Worm (Caenorhabditis elegans): ENCODE results near the gene grl-30.
A peak's percentile ranks its signal among the peaks of the same experiment; 100 is the strongest.

Gene grl-30

DNA sequence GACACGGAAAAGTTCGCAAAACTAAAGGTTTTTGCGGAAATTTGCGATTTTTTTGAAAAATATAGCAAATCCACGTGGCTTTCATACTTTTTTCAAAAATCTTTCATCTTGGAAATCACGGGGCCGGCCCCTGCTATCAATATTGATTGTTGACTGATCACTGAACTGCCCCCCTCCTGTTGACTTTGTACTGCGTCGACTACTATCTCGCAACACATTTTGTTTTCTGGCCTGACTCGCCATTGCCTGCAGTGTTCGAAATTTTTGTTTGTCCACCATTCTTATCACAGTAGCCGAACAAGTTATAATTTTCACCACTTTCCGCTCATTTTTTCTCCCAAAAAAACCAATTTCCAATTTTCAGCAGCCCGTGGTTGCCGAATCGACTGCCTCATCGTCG, 24.9 kb downstream of the grl-30 start:
- TF ChIP-seq tab-1 (GFP tag; IDR thresholded peaks at IDR 0.05), result no peak

DNA sequence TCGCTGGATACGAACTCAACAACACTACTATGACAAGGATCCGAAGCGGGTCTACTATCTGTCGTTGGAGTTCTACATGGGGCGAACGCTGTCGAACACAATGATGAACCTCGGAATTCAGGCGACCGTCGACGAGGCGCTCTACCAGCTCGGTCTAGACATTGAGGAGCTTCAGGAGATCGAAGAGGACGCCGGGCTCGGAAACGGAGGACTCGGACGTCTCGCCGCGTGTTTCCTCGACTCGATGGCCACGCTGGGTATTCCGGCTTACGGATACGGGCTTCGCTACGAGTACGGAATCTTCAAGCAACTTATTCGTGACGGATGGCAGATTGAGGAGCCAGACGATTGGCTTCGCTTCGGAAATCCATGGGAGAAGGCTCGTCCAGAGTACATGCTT, 25.6 kb downstream of the grl-30 start:
- TF ChIP-seq ztf-29 (GFP tag; IDR thresholded peaks at IDR 0.05) (no peak), cog-1 (tag; optimal IDR thresholded peaks at IDR 0.05) (no peak), T22C8.4 (GFP tag; IDR thresholded peaks at IDR 0.05) (no peak), med-1 (GFP tag; optimal IDR thresholded peaks at IDR 0.05; ENCODE audit: insufficient read depth) (no peak), klf-2 (GFP tag; conservative IDR thresholded peaks at IDR 0.05) (no peak), flt-1 (GFP tag; IDR thresholded peaks at IDR 0.05) (no peak), ztf-23 (GFP tag; IDR thresholded peaks at IDR 0.05) (no peak)

DNA sequence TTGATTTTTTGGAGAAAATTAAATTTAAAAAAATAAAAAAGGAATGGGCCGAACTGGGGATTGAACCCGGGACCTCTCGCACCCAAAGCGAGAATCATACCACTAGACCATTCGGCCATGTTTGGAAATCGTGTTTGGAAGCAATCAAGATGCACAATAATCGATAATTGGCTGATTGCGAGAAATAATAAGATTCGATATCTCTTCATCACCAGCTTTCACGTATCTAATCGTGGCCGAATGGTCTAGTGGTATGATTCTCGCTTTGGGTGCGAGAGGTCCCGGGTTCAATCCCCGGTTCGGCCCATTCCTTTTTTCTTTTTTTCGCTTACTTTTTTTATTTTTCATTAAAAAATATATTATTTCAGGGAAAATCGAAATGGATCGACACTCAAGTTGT, 26.0 kb downstream of the grl-30 start:
- TF ChIP-seq ztf-23 (GFP tag; IDR thresholded peaks at IDR 0.05) (no peak), T22C8.4 (GFP tag; IDR thresholded peaks at IDR 0.05) (peak; percentile 45), tab-1 (GFP tag; IDR thresholded peaks at IDR 0.05) (no peak), cog-1 (tag; optimal IDR thresholded peaks at IDR 0.05) (no peak)

DNA sequence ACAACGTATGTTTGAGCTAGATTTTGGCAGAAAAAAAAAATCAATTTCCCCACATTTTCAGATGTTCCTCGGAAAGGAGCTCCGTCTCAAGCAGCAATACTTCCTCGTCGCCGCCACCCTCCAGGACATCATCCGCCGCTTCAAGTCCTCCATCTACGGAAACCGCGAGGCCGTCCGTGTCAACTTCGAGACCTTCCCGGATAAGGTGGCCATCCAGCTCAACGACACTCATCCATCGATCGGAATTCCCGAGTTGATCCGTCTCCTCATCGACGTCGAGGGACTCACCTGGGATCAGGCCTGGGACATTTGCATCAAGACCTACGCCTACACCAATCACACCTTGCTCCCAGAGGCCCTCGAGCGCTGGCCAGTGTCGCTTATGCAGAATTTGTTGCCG, 26.6 kb downstream of the grl-30 start:
- TF ChIP-seq med-1 (GFP tag; optimal IDR thresholded peaks at IDR 0.05; ENCODE audit: insufficient read depth) (no peak), klf-2 (GFP tag; conservative IDR thresholded peaks at IDR 0.05) (no peak), cog-1 (tag; optimal IDR thresholded peaks at IDR 0.05) (no peak), tab-1 (GFP tag; IDR thresholded peaks at IDR 0.05) (no peak), T22C8.4 (GFP tag; IDR thresholded peaks at IDR 0.05) (no peak), ref-1 (GFP tag; conservative IDR thresholded peaks at IDR 0.05) (no peak), flt-1 (GFP tag; IDR thresholded peaks at IDR 0.05) (no peak), ztf-29 (GFP tag; IDR thresholded peaks at IDR 0.05) (no peak), ztf-23 (GFP tag; IDR thresholded peaks at IDR 0.05) (no peak)

DNA sequence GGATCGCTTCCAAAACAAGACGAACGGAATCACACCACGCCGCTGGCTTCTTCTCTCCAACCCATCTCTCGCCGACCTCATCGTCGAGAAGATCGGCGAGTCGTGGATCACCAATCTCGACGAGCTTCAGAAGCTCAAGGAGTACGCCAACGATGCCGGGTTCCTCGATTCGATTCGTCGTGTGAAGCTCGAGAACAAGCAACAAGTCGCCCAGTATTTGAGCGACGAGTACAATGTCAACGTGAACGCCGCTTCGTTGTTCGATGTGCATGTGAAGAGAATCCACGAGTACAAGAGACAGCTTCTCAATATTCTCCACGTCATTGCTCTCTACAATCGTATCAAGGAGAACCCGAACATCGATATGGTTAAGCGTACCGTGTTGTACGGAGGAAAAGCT, 27.5 kb downstream of the grl-30 start:
- TF ChIP-seq ztf-29 (GFP tag; IDR thresholded peaks at IDR 0.05) (no peak), T22C8.4 (GFP tag; IDR thresholded peaks at IDR 0.05) (no peak), ref-1 (GFP tag; conservative IDR thresholded peaks at IDR 0.05) (no peak), med-1 (GFP tag; optimal IDR thresholded peaks at IDR 0.05; ENCODE audit: insufficient read depth) (no peak), cog-1 (tag; optimal IDR thresholded peaks at IDR 0.05) (no peak), tab-1 (GFP tag; IDR thresholded peaks at IDR 0.05) (no peak), flt-1 (GFP tag; IDR thresholded peaks at IDR 0.05) (no peak), klf-2 (GFP tag; conservative IDR thresholded peaks at IDR 0.05) (no peak), ztf-23 (GFP tag; IDR thresholded peaks at IDR 0.05) (no peak)

DNA sequence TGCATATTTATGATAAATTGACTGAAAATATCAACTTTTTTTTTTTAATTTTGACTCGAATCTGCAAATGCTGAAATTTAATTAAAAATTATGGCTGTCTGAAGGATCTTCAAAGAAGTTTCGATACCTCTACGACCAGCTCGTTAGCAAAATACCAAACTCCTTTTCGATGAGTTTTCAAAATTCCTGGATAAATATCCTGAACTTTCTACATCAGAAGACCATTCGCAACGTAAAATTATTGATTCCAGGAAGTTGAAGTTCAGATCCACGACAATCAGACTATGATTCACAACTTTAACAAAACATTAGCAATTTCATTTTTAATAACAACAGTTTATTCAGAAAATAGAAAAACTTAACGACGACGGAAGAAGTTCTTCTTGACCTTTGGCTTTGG, 28.9 kb downstream of the grl-30 start:
- TF ChIP-seq cog-1 (tag; optimal IDR thresholded peaks at IDR 0.05), result no peak
- TF ChIP-seq ztf-29 (GFP tag; IDR thresholded peaks at IDR 0.05), result no peak
- TF ChIP-seq klf-2 (GFP tag; conservative IDR thresholded peaks at IDR 0.05), result no peak
- no peak for TF ChIP-seq ztf-23 (GFP tag; IDR thresholded peaks at IDR 0.05)
- TF ChIP-seq ref-1 (GFP tag; conservative IDR thresholded peaks at IDR 0.05), result no peak
- TF ChIP-seq T22C8.4 (GFP tag; IDR thresholded peaks at IDR 0.05), result no peak
- TF ChIP-seq tab-1 (GFP tag; IDR thresholded peaks at IDR 0.05), result no peak
- TF ChIP-seq flt-1 (GFP tag; IDR thresholded peaks at IDR 0.05), result no peak
- no peak for TF ChIP-seq med-1 (GFP tag; optimal IDR thresholded peaks at IDR 0.05; ENCODE audit: insufficient read depth)

DNA sequence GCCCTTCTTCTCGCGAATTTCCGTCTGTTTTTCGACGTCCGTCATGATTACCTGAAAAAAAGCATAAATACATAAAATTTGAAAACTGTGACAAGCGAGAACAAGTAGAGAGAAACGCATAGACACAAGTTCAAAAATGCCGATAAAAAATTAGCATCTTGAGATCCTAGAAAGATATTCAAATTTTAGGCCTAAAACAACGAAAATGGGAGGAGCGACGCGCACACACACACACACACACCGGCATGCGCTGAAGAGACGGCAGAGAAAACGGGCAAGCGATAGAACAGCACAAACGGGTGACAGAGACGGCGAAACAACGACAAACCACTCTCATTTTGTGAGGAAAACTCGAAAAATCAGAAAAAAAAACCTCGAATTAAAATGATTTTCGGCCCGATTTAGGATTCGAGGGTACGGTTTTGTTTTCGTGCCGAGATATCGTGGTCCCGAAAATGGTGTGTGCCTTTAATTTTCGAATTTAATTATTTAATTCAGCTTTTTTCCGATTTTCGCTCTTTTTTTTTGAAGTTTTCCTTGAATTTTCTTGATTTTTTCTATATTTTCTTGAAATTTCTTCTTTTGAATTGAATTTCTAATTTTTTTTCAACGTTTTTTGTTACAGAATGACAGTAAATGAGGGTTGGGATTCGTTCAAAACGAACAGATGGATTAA, 30.1 kb downstream of the grl-30 start, which contains the start of the genes rpl-11.1 and T22F3.2:
rpl-11.1 (minus strand) TSS at position 51 of the 676 bp plus-strand sequence.
T22F3.2 (plus strand) TSS at position 626 of the 676 bp plus-strand sequence.
- no peak for TF ChIP-seq T22C8.4 (GFP tag; IDR thresholded peaks at IDR 0.05)
- no peak for TF ChIP-seq tab-1 (GFP tag; IDR thresholded peaks at IDR 0.05)
- TF ChIP-seq ztf-29 (GFP tag; IDR thresholded peaks at IDR 0.05), result no peak
- TF ChIP-seq cog-1 (tag; optimal IDR thresholded peaks at IDR 0.05), result no peak
- TF ChIP-seq ref-1 (GFP tag; conservative IDR thresholded peaks at IDR 0.05), result no peak
- TF ChIP-seq flt-1 (GFP tag; IDR thresholded peaks at IDR 0.05), result no peak
- TF ChIP-seq klf-2 (GFP tag; conservative IDR thresholded peaks at IDR 0.05), result no peak
- TF ChIP-seq ztf-23 (GFP tag; IDR thresholded peaks at IDR 0.05), result no peak
- TF ChIP-seq med-1 (GFP tag; optimal IDR thresholded peaks at IDR 0.05; ENCODE audit: insufficient read depth), result no peak

DNA sequence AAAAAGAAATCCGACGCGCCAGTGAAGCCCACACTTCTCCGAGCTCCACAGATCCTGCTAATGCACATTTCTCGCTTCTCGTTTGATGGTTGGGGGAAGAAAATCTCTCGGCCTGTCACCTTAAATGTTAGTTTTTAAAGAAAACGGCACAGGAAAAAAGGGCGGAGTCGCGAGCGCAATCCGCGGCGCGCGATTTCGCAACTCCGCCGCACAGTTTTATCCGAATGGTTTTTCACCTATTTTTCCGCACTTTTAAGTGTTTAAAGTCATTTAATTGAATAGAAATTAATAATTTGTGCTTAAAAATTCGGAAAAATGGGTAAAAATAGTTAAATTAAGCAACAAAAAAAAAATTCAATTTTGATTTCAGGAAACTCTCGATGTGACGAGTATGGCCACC, 31.5 kb downstream of the grl-30 start:
- 0 out of 2 replicates have a peak, but pooled peaks have one; percentile 57 for TF ChIP-seq klf-2 (GFP tag; conservative IDR thresholded peaks at IDR 0.05)
- peak; percentile 49; the same call in 1 of the 2 replicates for TF ChIP-seq ztf-29 (GFP tag; IDR thresholded peaks at IDR 0.05)
- no peak for TF ChIP-seq ref-1 (GFP tag; conservative IDR thresholded peaks at IDR 0.05)
- peak; percentile 81; the same call in 1 of the 2 replicates for TF ChIP-seq tab-1 (GFP tag; IDR thresholded peaks at IDR 0.05)
- peak; percentile 66 for TF ChIP-seq med-1 (GFP tag; optimal IDR thresholded peaks at IDR 0.05; ENCODE audit: insufficient read depth)
- peak; percentile 74 for TF ChIP-seq flt-1 (GFP tag; IDR thresholded peaks at IDR 0.05)
- TF ChIP-seq ztf-23 (GFP tag; IDR thresholded peaks at IDR 0.05), result peak; percentile 76
- 0 out of 2 replicates have a peak, but pooled peaks have one; percentile 15 for TF ChIP-seq T22C8.4 (GFP tag; IDR thresholded peaks at IDR 0.05)
- TF ChIP-seq cog-1 (tag; optimal IDR thresholded peaks at IDR 0.05), result no peak

DNA sequence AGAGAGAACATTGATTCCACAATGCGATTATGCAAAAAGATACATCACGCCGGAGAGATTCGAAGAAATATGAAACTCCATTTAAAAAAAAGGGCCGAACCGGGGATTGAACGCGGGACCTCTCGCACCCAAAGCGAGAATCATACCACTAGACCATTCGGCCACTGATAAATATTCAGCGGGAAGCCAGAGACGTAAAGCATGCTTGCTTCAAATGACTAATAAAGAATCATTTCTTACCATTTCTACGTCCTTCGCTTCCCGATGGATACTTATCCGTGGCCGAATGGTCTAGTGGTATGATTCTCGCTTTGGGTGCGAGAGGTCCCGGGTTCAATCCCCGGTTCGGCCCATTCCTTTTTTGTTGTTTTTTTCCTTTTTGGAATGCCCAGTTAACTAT, 32.1 kb downstream of the grl-30 start:
- TF ChIP-seq flt-1 (GFP tag; IDR thresholded peaks at IDR 0.05), result no peak
- TF ChIP-seq tab-1 (GFP tag; IDR thresholded peaks at IDR 0.05), result no peak
- TF ChIP-seq cog-1 (tag; optimal IDR thresholded peaks at IDR 0.05), result no peak

DNA sequence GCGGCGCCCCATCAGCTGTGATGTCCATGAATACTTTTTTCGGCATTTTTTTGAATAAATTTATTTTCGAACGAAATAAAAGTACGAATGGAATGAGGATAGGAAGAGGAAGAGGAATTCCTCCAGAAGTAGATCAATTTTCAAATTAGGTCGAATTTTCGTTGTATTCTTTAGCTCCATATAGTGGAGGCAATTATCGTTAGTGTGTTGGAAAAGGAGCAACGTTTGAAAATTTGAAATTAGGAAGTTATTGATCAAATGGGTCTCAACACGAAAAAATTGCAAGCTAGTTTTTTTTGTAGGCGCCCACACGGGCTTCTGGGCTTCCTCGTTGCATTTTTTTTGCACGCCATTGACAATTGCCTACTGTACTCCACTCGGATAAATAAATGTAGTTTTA, 36.0 kb downstream of the grl-30 start, which contains the start of gene T22F3.12:
T22F3.12 (minus strand) TSS at position 101 of the 400 bp plus-strand sequence.
- TF ChIP-seq tab-1 (GFP tag; IDR thresholded peaks at IDR 0.05) (no peak), ztf-23 (GFP tag; IDR thresholded peaks at IDR 0.05) (no peak), flt-1 (GFP tag; IDR thresholded peaks at IDR 0.05) (no peak), med-1 (GFP tag; optimal IDR thresholded peaks at IDR 0.05; ENCODE audit: insufficient read depth) (no peak), ref-1 (GFP tag; conservative IDR thresholded peaks at IDR 0.05) (no peak), ztf-29 (GFP tag; IDR thresholded peaks at IDR 0.05) (no peak), T22C8.4 (GFP tag; IDR thresholded peaks at IDR 0.05) (no peak), klf-2 (GFP tag; conservative IDR thresholded peaks at IDR 0.05) (no peak), cog-1 (tag; optimal IDR thresholded peaks at IDR 0.05) (no peak)

Measured in whole organism, midembryonic.